Fruit fly (Drosophila melanogaster): ENCODE data around the gene Pos.
A peak's percentile ranks its signal among the peaks of the same experiment; 100 is the strongest.

The Pos gene

dm6 chr3R:32032885-32033284 lies 5.2 kb upstream of the Pos start:
- TF ChIP-seq pad (GFP tag; optimal IDR thresholded peaks at IDR 0.05): no peak
- no peak for TF ChIP-seq CG7045 (GFP tag; optimal IDR thresholded peaks at IDR 0.05)
- no peak for TF ChIP-seq CG14711 (tag; optimal IDR thresholded peaks at IDR 0.05)
- TF ChIP-seq cnc (optimal IDR thresholded peaks at IDR 0.05): no peak
- TF ChIP-seq ovo (GFP tag; optimal IDR thresholded peaks at IDR 0.05): no peak
- TF ChIP-seq CG33017 (tag; optimal IDR thresholded peaks at IDR 0.05): no peak
- TF ChIP-seq bab1 (GFP tag; optimal IDR thresholded peaks at IDR 0.05): no peak
- TF ChIP-seq Clk (GFP tag; optimal IDR thresholded peaks at IDR 0.05): no peak
- TF ChIP-seq CG1620 (GFP tag; optimal IDR thresholded peaks at IDR 0.05): no peak
- TF ChIP-seq CG7101 (tag; optimal IDR thresholded peaks at IDR 0.05): no peak
- TF ChIP-seq kay (GFP tag; ENCODE audit: borderline replicate concordance): no peak

DNA sequence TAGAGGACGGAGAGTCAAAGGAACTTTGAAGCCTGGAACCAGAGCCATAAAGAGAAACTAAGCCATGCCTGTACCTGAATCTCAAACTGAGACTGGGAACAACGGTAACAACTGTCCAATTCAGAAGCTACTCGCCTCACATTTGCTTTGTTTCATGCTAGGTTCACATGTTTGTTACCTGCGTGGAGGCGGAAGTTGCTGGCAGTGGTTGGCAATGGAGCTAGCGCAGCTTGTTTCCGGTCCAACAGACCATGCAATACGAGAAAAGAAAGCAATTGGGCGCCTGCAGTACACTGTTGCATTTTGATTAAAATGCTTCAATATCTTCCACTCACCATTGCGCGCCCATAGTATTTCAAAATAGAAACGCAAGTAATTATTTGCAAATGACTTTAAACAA lies 5.6 kb downstream of the Pos start:
- TF ChIP-seq CG11617 (GFP tag; optimal IDR thresholded peaks at IDR 0.05): no peak
- TF ChIP-seq toe (GFP tag; optimal IDR thresholded peaks at IDR 0.05): no peak

- TF ChIP-seq Clk (GFP tag; optimal IDR thresholded peaks at IDR 0.05) (no peak), kay (GFP tag; ENCODE audit: borderline replicate concordance) (peak; percentile 64), CG1620 (GFP tag; optimal IDR thresholded peaks at IDR 0.05) (no peak)
Measured at dm6 chr3R:32046658-32047057, 8.5 kb downstream of the Pos start.

dm6 chr3R:32050685-32051084 lies 12.6 kb downstream of the Pos start:
- peak; percentile 23 for TF ChIP-seq CG7045 (GFP tag; optimal IDR thresholded peaks at IDR 0.05)
- no peak for TF ChIP-seq Clk (GFP tag; optimal IDR thresholded peaks at IDR 0.05)
- no peak for TF ChIP-seq cnc (optimal IDR thresholded peaks at IDR 0.05)
- no peak for TF ChIP-seq Crg-1 (GFP tag; optimal IDR thresholded peaks at IDR 0.05)
- peak; percentile 18 for TF ChIP-seq CG14711 (tag; optimal IDR thresholded peaks at IDR 0.05)
- no peak for TF ChIP-seq CG1620 (GFP tag; optimal IDR thresholded peaks at IDR 0.05)
- TF ChIP-seq CG33017 (tag; optimal IDR thresholded peaks at IDR 0.05): peak; percentile 12
- no peak for TF ChIP-seq Hr96 (GFP tag; optimal IDR thresholded peaks at IDR 0.05)
- TF ChIP-seq cic (GFP tag; optimal IDR thresholded peaks at IDR 0.05): peak; percentile 69
- TF ChIP-seq CG5204 (GFP tag; optimal IDR thresholded peaks at IDR 0.05): no peak
- no peak for TF ChIP-seq Mnt (GFP tag; optimal IDR thresholded peaks at IDR 0.05)
- TF ChIP-seq ovo (GFP tag; optimal IDR thresholded peaks at IDR 0.05): no peak
- TF ChIP-seq CG11617 (GFP tag; optimal IDR thresholded peaks at IDR 0.05): no peak
- TF ChIP-seq pad (GFP tag; optimal IDR thresholded peaks at IDR 0.05): no peak
- TF ChIP-seq tj (GFP tag; optimal IDR thresholded peaks at IDR 0.05): peak; percentile 2
- TF ChIP-seq bab1 (GFP tag; optimal IDR thresholded peaks at IDR 0.05): no peak
- peak; percentile 94 for TF ChIP-seq kay (GFP tag; ENCODE audit: borderline replicate concordance)
- no peak for TF ChIP-seq toe (GFP tag; optimal IDR thresholded peaks at IDR 0.05)
- peak; percentile 57 for TF ChIP-seq CG12768 (GFP tag; optimal IDR thresholded peaks at IDR 0.05)
- TF ChIP-seq CG7101 (tag; optimal IDR thresholded peaks at IDR 0.05): peak; percentile 46

dm6 chr3R:32051782-32052503 lies 13.8 kb downstream of the Pos start, which contains the start of the genes krz and mod:
Gene krz (minus strand): TSS chr3R:32051993.
Gene mod (plus strand): TSS chr3R:32052060.
- TF ChIP-seq Crg-1 (GFP tag; optimal IDR thresholded peaks at IDR 0.05): no peak
- TF ChIP-seq toe (GFP tag; optimal IDR thresholded peaks at IDR 0.05): peak; percentile 31
- no peak for TF ChIP-seq kay (GFP tag; ENCODE audit: borderline replicate concordance)
- peak; percentile 37 for TF ChIP-seq bab1 (GFP tag; optimal IDR thresholded peaks at IDR 0.05)
- no peak for TF ChIP-seq CG33017 (tag; optimal IDR thresholded peaks at IDR 0.05)
- no peak for TF ChIP-seq CG12768 (GFP tag; optimal IDR thresholded peaks at IDR 0.05)
- TF ChIP-seq pad (GFP tag; optimal IDR thresholded peaks at IDR 0.05): no peak
- no peak for TF ChIP-seq CG5204 (GFP tag; optimal IDR thresholded peaks at IDR 0.05)
- TF ChIP-seq CG7101 (tag; optimal IDR thresholded peaks at IDR 0.05): peak; percentile 20
- TF ChIP-seq CG1620 (GFP tag; optimal IDR thresholded peaks at IDR 0.05): peak; percentile 36
- no peak for TF ChIP-seq tj (GFP tag; optimal IDR thresholded peaks at IDR 0.05)
- TF ChIP-seq Hr96 (GFP tag; optimal IDR thresholded peaks at IDR 0.05): no peak
- no peak for TF ChIP-seq Clk (GFP tag; optimal IDR thresholded peaks at IDR 0.05)
- peak; percentile 71 for TF ChIP-seq Mnt (GFP tag; optimal IDR thresholded peaks at IDR 0.05)
- no peak for TF ChIP-seq CG11617 (GFP tag; optimal IDR thresholded peaks at IDR 0.05)
- no peak for TF ChIP-seq cnc (optimal IDR thresholded peaks at IDR 0.05)
- TF ChIP-seq cic (GFP tag; optimal IDR thresholded peaks at IDR 0.05): peak; percentile 17
- TF ChIP-seq CG14711 (tag; optimal IDR thresholded peaks at IDR 0.05): peak; percentile 2
- no peak for TF ChIP-seq ovo (GFP tag; optimal IDR thresholded peaks at IDR 0.05)
- TF ChIP-seq CG7045 (GFP tag; optimal IDR thresholded peaks at IDR 0.05): no peak

DNA sequence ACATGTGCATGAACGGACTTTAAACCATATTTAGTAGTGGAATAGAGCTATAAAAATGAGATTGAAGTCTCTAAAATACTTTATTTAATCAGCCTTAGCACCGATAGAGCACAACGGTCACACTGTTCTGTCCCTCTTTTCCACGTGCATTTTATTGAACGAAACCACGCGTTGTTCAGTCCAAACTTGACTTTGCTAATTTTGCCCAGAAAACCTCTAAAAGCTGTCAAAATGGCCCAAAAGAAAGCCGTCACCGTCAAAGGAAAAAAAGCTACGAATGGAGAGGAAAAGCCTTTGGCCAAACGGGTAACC lies 14.3 kb downstream of the Pos start:
- TF ChIP-seq bab1 (GFP tag; optimal IDR thresholded peaks at IDR 0.05): peak; percentile 38
- TF ChIP-seq CG11617 (GFP tag; optimal IDR thresholded peaks at IDR 0.05): no peak
- peak; percentile 95 for TF ChIP-seq Mnt (GFP tag; optimal IDR thresholded peaks at IDR 0.05)

dm6 chr3R:32060214-32060613 lies 22.1 kb downstream of the Pos start:
- no peak for TF ChIP-seq CG14711 (tag; optimal IDR thresholded peaks at IDR 0.05)
- TF ChIP-seq CG7045 (GFP tag; optimal IDR thresholded peaks at IDR 0.05): no peak
- no peak for TF ChIP-seq CG7101 (tag; optimal IDR thresholded peaks at IDR 0.05)
- no peak for TF ChIP-seq cnc (optimal IDR thresholded peaks at IDR 0.05)
- TF ChIP-seq Mnt (GFP tag; optimal IDR thresholded peaks at IDR 0.05): no peak
- TF ChIP-seq cic (GFP tag; optimal IDR thresholded peaks at IDR 0.05): no peak
- TF ChIP-seq CG12768 (GFP tag; optimal IDR thresholded peaks at IDR 0.05): no peak
- no peak for TF ChIP-seq Clk (GFP tag; optimal IDR thresholded peaks at IDR 0.05)
- TF ChIP-seq CG1620 (GFP tag; optimal IDR thresholded peaks at IDR 0.05): no peak
- TF ChIP-seq CG5204 (GFP tag; optimal IDR thresholded peaks at IDR 0.05): no peak
